Fruit fly (Drosophila melanogaster) whole organism: Measurements from ENCODE around the gene RpL37A.

Experiments used
- CG8478 ChIP-seq: fragments of >200 bp; optimal IDR thresholded peaks from 2 replicates; lab custom pipeline; 2018; ENCODE audit warnings: inconsistent platforms
- Dll ChIP-seq: fragments of >200 bp; optimal IDR thresholded peaks from 2 replicates; lab custom pipeline; 2017
- pan ChIP-seq: fragments of >200 bp; optimal IDR thresholded peaks from 2 replicates; lab custom pipeline; 2017
- psq ChIP-seq: fragments of >200 bp; optimal IDR thresholded peaks from 2 replicates; lab custom pipeline; 2017
- usp ChIP-seq: fragments of >200 bp; optimal IDR thresholded peaks from 2 replicates; lab custom pipeline; 2017; ENCODE audit warnings: missing biosample characterization, missing genetic modification characterization, mixed read lengths

DNA sequence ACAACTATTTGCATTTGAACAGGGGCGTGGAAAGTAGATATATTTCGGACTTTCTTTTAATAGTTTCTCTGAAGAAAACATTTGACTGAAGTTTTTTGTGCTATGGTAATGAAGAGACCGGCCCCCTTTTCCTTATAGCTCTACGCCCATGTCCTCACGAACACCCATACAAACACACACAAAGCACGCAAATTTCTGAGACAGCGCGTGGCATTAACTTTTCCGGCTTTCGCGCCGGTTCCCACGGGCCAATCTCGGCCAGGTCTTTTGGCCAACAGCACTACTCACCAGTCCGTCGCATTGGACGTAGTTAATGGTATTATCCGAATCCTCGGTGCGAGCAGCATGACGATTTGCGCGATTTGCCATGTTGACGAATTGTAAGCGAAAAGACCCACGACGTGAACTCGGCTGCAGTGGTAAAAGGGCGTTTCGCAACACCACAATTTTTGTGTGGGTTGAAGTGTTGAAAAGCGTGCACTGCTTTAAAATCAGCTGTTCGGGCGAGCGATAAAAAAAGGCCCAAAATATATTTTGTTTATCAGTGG lies 18.3 kb upstream of the RpL37A start, which contains the start of gene senju:
- TF ChIP-seq pan (lab: Kevin White, UChicago) (no peak), Dll (lab: Kevin White, UChicago) (no peak), usp (GFP tag; lab: Kevin White, UChicago) (no peak), psq (lab: Kevin White, UChicago) (no peak), CG8478 (lab: Kevin White, UChicago) (no peak)
